Worm (Caenorhabditis elegans) whole organism, L4 larva: ENCODE data around the gene idpp-15.

ENCODE experiments used
- F37D6.2 ChIP-seq: sonication (generic microtip); optimal IDR thresholded peaks from 2 replicates; lab custom pipeline; 2016; ENCODE audit warnings: mild to moderate bottlenecking, missing genetic modification characterization, missing compliant biosample characterization
- R02D3.7 ChIP-seq: fragments of 150-350 bp; sonication (generic microtip); optimal IDR thresholded peaks from 3 replicates; lab custom pipeline; 2014; ENCODE audit warnings: missing biosample characterization, missing genetic modification characterization
- T20F7.1 ChIP-seq: fragments of 200-800 bp; sonication (Bioruptor generic); optimal IDR thresholded peaks from 2 replicates; lab custom pipeline; 2018; ENCODE audit warnings: mild to moderate bottlenecking, missing genetic modification characterization, missing compliant biosample characterization
- Y105C5A.15 ChIP-seq: fragments of 200-800 bp; sonication (Bioruptor generic); IDR thresholded peaks from 2 replicates; pipeline ENCODE4 v1.3.6; 2022; ENCODE audit warnings: missing genetic modification characterization, missing compliant biosample characterization
- ZK546.5 ChIP-seq, 2 experiments: sonication (generic microtip); optimal IDR thresholded peaks; 2 replicates each; lab custom pipeline; 2017; ENCODE audit warnings: missing biosample characterization in 2 of 2, missing genetic modification characterization in 2 of 2
- ama-1 ChIP-seq: fragments of 150-350 bp; optimal IDR thresholded peaks from 2 replicates; lab custom pipeline; 2014; ENCODE audit warnings: inconsistent platforms, mixed read lengths
- arid-1 ChIP-seq: fragments of 200-800 bp; sonication (Bioruptor generic); conservative IDR thresholded peaks from 2 replicates; pipeline ENCODE4 v1.3.6; 2022; ENCODE audit warnings: missing genetic modification reagents, missing genetic modification characterization, missing compliant biosample characterization
- ceh-62 ChIP-seq: sonication (generic microtip); optimal IDR thresholded peaks from 2 replicates; lab custom pipeline; 2017; ENCODE audit warnings: missing biosample characterization, missing genetic modification characterization
- cey-2 ChIP-seq: sonication (generic microtip); optimal IDR thresholded peaks from 3 replicates; lab custom pipeline; 2017; ENCODE audit warnings: missing genetic modification characterization, mild to moderate bottlenecking, missing compliant biosample characterization, antibody characterized with exemption, borderline replicate concordance; ENCODE audit not compliant: insufficient read depth
- ctbp-1 ChIP-seq: fragments of 200-800 bp; sonication (Bioruptor generic); IDR thresholded peaks from 2 replicates; pipeline ENCODE4 v1.3.6; 2022; ENCODE audit warnings: missing genetic modification reagents, missing genetic modification characterization, missing compliant biosample characterization
- daf-19 ChIP-seq: fragments of 200-800 bp; sonication (Bioruptor generic); conservative IDR thresholded peaks from 2 replicates; pipeline ENCODE4 v1.3.6; 2022; ENCODE audit warnings: missing genetic modification characterization, missing compliant biosample characterization
- dmd-6 ChIP-seq: fragments of 200-800 bp; sonication (Bioruptor generic); IDR thresholded peaks from 2 replicates; pipeline ENCODE4 v1.3.6; 2022; ENCODE audit warnings: missing genetic modification reagents, missing genetic modification characterization, missing compliant biosample characterization
- dmd-8 ChIP-seq: fragments of 200-800 bp; sonication (Bioruptor generic); IDR thresholded peaks from 2 replicates; pipeline ENCODE4 v1.3.6; 2022; ENCODE audit warnings: missing genetic modification characterization, missing compliant biosample characterization
- dpl-1 ChIP-seq: fragments of 150-350 bp; optimal IDR thresholded peaks from 2 replicates; lab custom pipeline; 2014; ENCODE audit warnings: missing biosample characterization, missing genetic modification reagents, missing genetic modification characterization
- duxl-1 ChIP-seq: sonication (generic microtip); optimal IDR thresholded peaks from 2 replicates; lab custom pipeline; 2016; ENCODE audit warnings: mild to moderate bottlenecking, missing genetic modification characterization, moderate library complexity, missing compliant biosample characterization; ENCODE audit not compliant: poor library complexity
- fkh-10 ChIP-seq: fragments of 150-350 bp; optimal IDR thresholded peaks from 2 replicates; lab custom pipeline; 2014; ENCODE audit warnings: missing biosample characterization, missing genetic modification reagents, missing genetic modification characterization
- gei-8 ChIP-seq: fragments of 200-800 bp; sonication (Bioruptor generic); optimal IDR thresholded peaks from 2 replicates; lab custom pipeline; 2018; ENCODE audit warnings: mild to moderate bottlenecking, missing genetic modification characterization, missing compliant biosample characterization
- hlh-11 ChIP-seq: fragments of 200-800 bp; sonication (Bioruptor generic); optimal IDR thresholded peaks from 2 replicates; lab custom pipeline; 2018; ENCODE audit warnings: mild to moderate bottlenecking, missing genetic modification characterization, missing compliant biosample characterization
- hlh-30 ChIP-seq: sonication (generic microtip); optimal IDR thresholded peaks from 2 replicates; lab custom pipeline; 2017; ENCODE audit warnings: antibody characterized with exemption, mild to moderate bottlenecking, missing genetic modification characterization, missing compliant biosample characterization; ENCODE audit not compliant: insufficient read depth
- hmg-1.1 ChIP-seq: fragments of 200-800 bp; sonication (Bioruptor generic); IDR thresholded peaks from 2 replicates; pipeline ENCODE4 v1.3.6; 2022; ENCODE audit warnings: missing genetic modification reagents, missing genetic modification characterization, missing compliant biosample characterization
- jun-1 ChIP-seq: fragments of 150-350 bp; optimal IDR thresholded peaks from 2 replicates; lab custom pipeline; 2014; ENCODE audit warnings: missing biosample characterization, missing genetic modification reagents, missing genetic modification characterization
- lim-7 ChIP-seq: fragments of 200-800 bp; sonication (Bioruptor generic); IDR thresholded peaks from 2 replicates; pipeline ENCODE4 v1.3.6; 2022; ENCODE audit warnings: missing genetic modification characterization, missing compliant biosample characterization
- lin-38 ChIP-seq: fragments of 200-800 bp; sonication (Bioruptor generic); IDR thresholded peaks from 2 replicates; pipeline ENCODE4 v1.3.6; 2022; ENCODE audit warnings: missing genetic modification reagents, missing genetic modification characterization, missing compliant biosample characterization
- lir-3 ChIP-seq: sonication (generic microtip); optimal IDR thresholded peaks from 2 replicates; lab custom pipeline; 2016; ENCODE audit warnings: mild to moderate bottlenecking, missing genetic modification characterization, missing compliant biosample characterization
- lsy-2 ChIP-seq, 2 experiments: fragments of 150-350 bp in 1 of 2; sonication (generic microtip) in 1 of 2; optimal IDR thresholded peaks; 2 replicates each; lab custom pipeline; 2014 to 2017; ENCODE audit warnings: missing biosample characterization in 2 of 2, missing genetic modification characterization in 2 of 2
- mdl-1 ChIP-seq, 2 experiments: fragments of 150-350 bp in 1 of 2; sonication (generic microtip) in 1 of 2; optimal IDR thresholded peaks; 2 replicates each; lab custom pipeline; 2014 to 2017; ENCODE audit warnings: missing biosample characterization in 2 of 2, missing genetic modification characterization in 2 of 2
- mdt-29 ChIP-seq: fragments of 200-800 bp; sonication (Bioruptor generic); IDR thresholded peaks from 2 replicates; pipeline ENCODE4 v1.3.6; 2022; ENCODE audit warnings: missing genetic modification reagents, missing genetic modification characterization, missing compliant biosample characterization
- mep-1 ChIP-seq: fragments of 150-350 bp; sonication (generic microtip); optimal IDR thresholded peaks from 3 replicates; lab custom pipeline; 2014; ENCODE audit warnings: missing biosample characterization, missing genetic modification characterization
- mxl-3 ChIP-seq: fragments of 200-800 bp; sonication (Bioruptor generic); optimal IDR thresholded peaks from 2 replicates; lab custom pipeline; 2018; ENCODE audit warnings: mild to moderate bottlenecking, missing genetic modification characterization, missing compliant biosample characterization
- nhr-11 ChIP-seq: fragments of 150-350 bp; optimal IDR thresholded peaks from 2 replicates; lab custom pipeline; 2014; ENCODE audit warnings: missing biosample characterization, missing genetic modification characterization
- nhr-25 ChIP-seq: sonication (generic microtip); optimal IDR thresholded peaks from 2 replicates; lab custom pipeline; 2017; ENCODE audit warnings: missing genetic modification characterization, mild to moderate bottlenecking, missing compliant biosample characterization, antibody characterized with exemption, moderate library complexity, borderline replicate concordance; ENCODE audit not compliant: insufficient read depth
- nhr-28 ChIP-seq: fragments of 150-350 bp; optimal IDR thresholded peaks from 2 replicates; lab custom pipeline; 2014; ENCODE audit warnings: missing biosample characterization, missing genetic modification characterization
- nhr-48 ChIP-seq: sonication (generic microtip); optimal IDR thresholded peaks from 2 replicates; lab custom pipeline; 2016; ENCODE audit warnings: mild to moderate bottlenecking, missing genetic modification characterization, missing compliant biosample characterization
- nhr-77 ChIP-seq: fragments of 150-350 bp; optimal IDR thresholded peaks from 2 replicates; lab custom pipeline; 2014; ENCODE audit warnings: missing biosample characterization, missing genetic modification characterization
- php-3 ChIP-seq: fragments of 200-800 bp; sonication (Bioruptor generic); IDR thresholded peaks from 2 replicates; pipeline ENCODE4 v1.3.6; 2022; ENCODE audit warnings: missing genetic modification reagents, missing genetic modification characterization, missing compliant biosample characterization
- pqm-1 ChIP-seq: sonication (generic microtip); optimal IDR thresholded peaks from 2 replicates; lab custom pipeline; 2017; ENCODE audit warnings: missing biosample characterization, missing genetic modification characterization
- saeg-2 ChIP-seq: fragments of 200-800 bp; sonication (Bioruptor generic); IDR thresholded peaks from 2 replicates; pipeline ENCODE4 v1.3.6; 2022; ENCODE audit warnings: missing genetic modification reagents, missing genetic modification characterization, missing compliant biosample characterization
- skn-1 ChIP-seq: fragments of 150-350 bp; optimal IDR thresholded peaks from 2 replicates; lab custom pipeline; 2014; ENCODE audit warnings: missing biosample characterization, missing genetic modification characterization
- tag-97 ChIP-seq: fragments of 200-800 bp; sonication (Bioruptor generic); IDR thresholded peaks from 2 replicates; pipeline ENCODE4 v1.3.6; 2022; ENCODE audit warnings: missing genetic modification characterization, missing compliant biosample characterization
- unc-62 ChIP-seq, 3 experiments: fragments of 150-350 bp in 1 of 3; sonication (generic microtip); optimal IDR thresholded peaks in 2 of 3; peaks in 1 of 3; 1 replicate in 1 of 3; 2 replicates in 2 of 3; lab custom pipeline; 2014 to 2017; ENCODE audit warnings: missing biosample characterization in 3 of 3, missing genetic modification characterization in 3 of 3, missing genetic modification reagents in 3 of 3, missing genotype in 1 of 3
- vab-7 ChIP-seq: fragments of 200-800 bp; sonication (Bioruptor generic); IDR thresholded peaks from 2 replicates; pipeline ENCODE4 v1.3.6; 2022; ENCODE audit warnings: missing genetic modification reagents, missing genetic modification characterization, missing compliant biosample characterization
- zip-11 ChIP-seq: fragments of 200-800 bp; sonication (Bioruptor generic); IDR thresholded peaks from 2 replicates; pipeline ENCODE4 v1.3.6; 2022; ENCODE audit warnings: missing genetic modification characterization, missing compliant biosample characterization
- ztf-11 ChIP-seq: fragments of 150-350 bp; optimal IDR thresholded peaks from 2 replicates; lab custom pipeline; 2014; ENCODE audit warnings: missing biosample characterization, missing genetic modification characterization
- ztf-7 ChIP-seq: fragments of 150-350 bp; optimal IDR thresholded peaks from 2 replicates; lab custom pipeline; 2014; ENCODE audit warnings: missing biosample characterization, missing genetic modification characterization

The idpp-15 gene

ce11 chrIII:8491945-8492344 lies 32.9 kb upstream of the idpp-15 start:
- TF ChIP-seq nhr-25 (tag; lab: Kevin White, UChicago) (no peak), ztf-7 (tag; lab: Kevin White, UChicago) (no peak), pqm-1 (no peak), fkh-10 (no peak), vab-7 (GFP tag; lab: Robert Waterston, UW) (no peak), ztf-11 (tag; lab: Kevin White, UChicago) (no peak), hlh-30 (no peak), nhr-77 (tag; lab: Kevin White, UChicago) (no peak), ZK546.5 (tag; optimal IDR thresholded peaks at IDR 0.05; lab: Kevin White, UChicago) (no peak), daf-19 (no peak)

- TF ChIP-seq lir-3 (tag; lab: Kevin White, UChicago), result no peak
- TF ChIP-seq hlh-30, result no peak
- no peak for TF ChIP-seq nhr-48 (tag; lab: Kevin White, UChicago)
- no peak for TF ChIP-seq dmd-8
- TF ChIP-seq mxl-3 (GFP tag; lab: Kevin White, UChicago), result no peak
- no peak for TF ChIP-seq fkh-10
- no peak for TF ChIP-seq hmg-1.1 (GFP tag; lab: Robert Waterston, UW)
- no peak for TF ChIP-seq tag-97 (GFP tag; lab: Robert Waterston, UW)
- TF ChIP-seq mep-1 (tag; lab: Kevin White, UChicago), result no peak
- TF ChIP-seq nhr-11 (tag; lab: Kevin White, UChicago), result no peak
- no peak for TF ChIP-seq R02D3.7 (tag; lab: Kevin White, UChicago)
- no peak for TF ChIP-seq php-3 (GFP tag; lab: Robert Waterston, UW)
- no peak for TF ChIP-seq lin-38 (GFP tag; lab: Robert Waterston, UW)
- TF ChIP-seq dmd-6, result no peak
- TF ChIP-seq lsy-2 (tag; optimal IDR thresholded peaks at IDR 0.05; lab: Kevin White, UChicago), result no peak
- no peak for TF ChIP-seq T20F7.1 (GFP tag; lab: Kevin White, UChicago)
- no peak for TF ChIP-seq saeg-2 (GFP tag; lab: Robert Waterston, UW)
- TF ChIP-seq, all 104 proteins: peak for 0
Measured at ce11 chrIII:8494708-8495107, 30.2 kb upstream of the idpp-15 start, which contains the start of gene pac-1. Gene pac-1 (plus strand): TSS chrIII:8495008.

- TF ChIP-seq hlh-11 (peak; percentile 6), jun-1 (tag; lab: Kevin White, UChicago) (no peak), nhr-28 (tag; lab: Kevin White, UChicago) (peak; percentile 53), arid-1 (GFP tag; lab: Robert Waterston, UW) (no peak), mxl-3 (GFP tag; lab: Kevin White, UChicago) (peak; percentile 29), ama-1 (lab: Kevin White, UChicago) (no peak), dpl-1 (GFP tag; lab: Kevin White, UChicago) (no peak), unc-62 (GFP tag; optimal IDR thresholded peaks at IDR 0.05 in 1 of 2; lab: Kevin White, UChicago) (peak in 1 of 2 experiments; percentile 99), unc-62 (tag; optimal IDR thresholded peaks at IDR 0.05; lab: Kevin White, UChicago) (no peak)
Measured at ce11 chrIII:8503341-8503740, 21.5 kb upstream of the idpp-15 start.

- TF ChIP-seq lim-7, result no peak
- no peak for TF ChIP-seq hmg-1.1 (GFP tag; lab: Robert Waterston, UW)
- peak in 1 of 2 experiments; percentile 59 for TF ChIP-seq unc-62 (GFP tag; optimal IDR thresholded peaks at IDR 0.05 in 1 of 2; lab: Kevin White, UChicago)
- no peak for TF ChIP-seq unc-62 (tag; optimal IDR thresholded peaks at IDR 0.05; lab: Kevin White, UChicago)
- peak; percentile 56 for TF ChIP-seq nhr-28 (tag; lab: Kevin White, UChicago)
- no peak for TF ChIP-seq mdt-29 (GFP tag; lab: Robert Waterston, UW)
- TF ChIP-seq zip-11 (GFP tag; lab: Robert Waterston, UW), result no peak
- TF ChIP-seq gei-8 (GFP tag; lab: Kevin White, UChicago), result no peak
- TF ChIP-seq skn-1, result no peak
- no peak for TF ChIP-seq Y105C5A.15 (GFP tag; lab: Robert Waterston, UW)
- peak; percentile 33 for TF ChIP-seq hlh-30
- TF ChIP-seq F37D6.2 (tag; lab: Kevin White, UChicago), result no peak
- no peak for TF ChIP-seq dmd-8
- no peak for TF ChIP-seq php-3 (GFP tag; lab: Robert Waterston, UW)
- peak in 1 of 2 experiments; percentile 24 for TF ChIP-seq mdl-1 (tag; optimal IDR thresholded peaks at IDR 0.05; lab: Kevin White, UChicago)
- TF ChIP-seq cey-2 (tag; lab: Kevin White, UChicago), result peak; percentile 34
- TF ChIP-seq nhr-11 (tag; lab: Kevin White, UChicago), result no peak
- TF ChIP-seq ctbp-1 (GFP tag; lab: Robert Waterston, UW), result no peak
- no peak for TF ChIP-seq duxl-1 (tag; lab: Kevin White, UChicago)
- no peak for TF ChIP-seq ceh-62 (tag; lab: Kevin White, UChicago)
- TF ChIP-seq mxl-3 (GFP tag; lab: Kevin White, UChicago), result peak; percentile 74
- TF ChIP-seq jun-1 (tag; lab: Kevin White, UChicago), result no peak
Measured at ce11 chrIII:8504176-8504763, 20.6 kb upstream of the idpp-15 start.
